Fruit fly (Drosophila melanogaster): ENCODE data around the gene CG8958.

- TF ChIP-seq insv (optimal IDR thresholded peaks at IDR 0.05) (no peak), Myc (optimal IDR thresholded peaks at IDR 0.05) (no peak)
These were observed 21.9 kb downstream of the CG8958 start, which contains the start of the genes CG42353 and CG42354 for dm6 chrX:16104738-16105426.
